Worm (Caenorhabditis elegans) whole organism, late embryonic: Measurements from ENCODE around the gene T21C9.6.

ENCODE experiments used
- C38D4.7 ChIP-seq: fragments of 200-800 bp; sonication (Bioruptor generic); optimal IDR thresholded peaks from 2 replicates; lab custom pipeline; 2018; ENCODE audit warnings: mild to moderate bottlenecking, missing genetic modification characterization, moderate library complexity, missing compliant biosample characterization
- F13H6.1 ChIP-seq: sonication (generic microtip); optimal IDR thresholded peaks from 2 replicates; lab custom pipeline; 2016; ENCODE audit warnings: missing genetic modification characterization, missing compliant biosample characterization
- K09A11.1 ChIP-seq: sonication (generic microtip); optimal IDR thresholded peaks from 2 replicates; lab custom pipeline; 2017; ENCODE audit warnings: antibody characterized with exemption, mild to moderate bottlenecking, missing genetic modification characterization, missing compliant biosample characterization; ENCODE audit not compliant: insufficient read depth
- Y22D7AL.16 ChIP-seq: sonication (generic microtip); optimal IDR thresholded peaks from 2 replicates; lab custom pipeline; 2016; ENCODE audit warnings: missing genetic modification characterization, missing compliant biosample characterization
- ahr-1 ChIP-seq: sonication (generic microtip); optimal IDR thresholded peaks from 2 replicates; lab custom pipeline; 2016; ENCODE audit warnings: missing genetic modification characterization, missing compliant biosample characterization
- ceh-18 ChIP-seq: sonication (generic microtip); optimal IDR thresholded peaks from 2 replicates; lab custom pipeline; 2016; ENCODE audit warnings: missing genetic modification characterization, missing compliant biosample characterization
- ceh-19 ChIP-seq: fragments of 200-800 bp; sonication (Bioruptor generic); optimal IDR thresholded peaks from 2 replicates; lab custom pipeline; 2018; ENCODE audit warnings: mild to moderate bottlenecking, missing genetic modification characterization, missing compliant biosample characterization
- ceh-24 ChIP-seq: sonication (generic microtip); optimal IDR thresholded peaks from 2 replicates; lab custom pipeline; 2016; ENCODE audit warnings: mild to moderate bottlenecking, missing genetic modification characterization, missing compliant biosample characterization
- ceh-31 ChIP-seq: sonication (generic microtip); optimal IDR thresholded peaks from 2 replicates; lab custom pipeline; 2016; ENCODE audit warnings: missing genetic modification characterization, missing compliant biosample characterization
- ceh-34 ChIP-seq: sonication (generic microtip); optimal IDR thresholded peaks from 2 replicates; lab custom pipeline; 2016; ENCODE audit warnings: mild to moderate bottlenecking, missing genetic modification characterization, missing compliant biosample characterization
- ceh-45 ChIP-seq: fragments of 200-800 bp; sonication (Bioruptor generic); IDR thresholded peaks from 2 replicates; pipeline ENCODE4 v1.3.6; 2022; ENCODE audit warnings: missing genetic modification reagents, missing genetic modification characterization, missing compliant biosample characterization
- ceh-48 ChIP-seq: sonication (generic microtip); optimal IDR thresholded peaks from 2 replicates; lab custom pipeline; 2016; ENCODE audit warnings: missing genetic modification characterization, inconsistent platforms, missing compliant biosample characterization
- ceh-6 ChIP-seq: fragments of 200-800 bp; sonication (Bioruptor generic); optimal IDR thresholded peaks from 2 replicates; lab custom pipeline; 2018; ENCODE audit warnings: mild to moderate bottlenecking, missing genetic modification characterization, missing compliant biosample characterization
- che-1 ChIP-seq: sonication (generic microtip); optimal IDR thresholded peaks from 2 replicates; lab custom pipeline; 2016; ENCODE audit warnings: mild to moderate bottlenecking, missing genetic modification characterization, missing compliant biosample characterization
- dmd-4 ChIP-seq: sonication (generic microtip); optimal IDR thresholded peaks from 2 replicates; lab custom pipeline; 2016; ENCODE audit warnings: borderline replicate concordance, missing genetic modification characterization, missing compliant biosample characterization
- dve-1 ChIP-seq: sonication (generic microtip); optimal IDR thresholded peaks from 2 replicates; lab custom pipeline; 2017; ENCODE audit warnings: antibody characterized with exemption, mild to moderate bottlenecking, missing genetic modification characterization, missing compliant biosample characterization
- elt-2 ChIP-seq: sonication (generic microtip); optimal IDR thresholded peaks from 2 replicates; lab custom pipeline; 2016; ENCODE audit warnings: missing genetic modification reagents, missing genetic modification characterization, missing compliant biosample characterization
- ets-4 ChIP-seq: sonication (generic microtip); optimal IDR thresholded peaks from 2 replicates; lab custom pipeline; 2016; ENCODE audit warnings: missing genetic modification characterization, missing compliant biosample characterization
- eyg-1 ChIP-seq: sonication (generic microtip); optimal IDR thresholded peaks from 2 replicates; lab custom pipeline; 2016; ENCODE audit warnings: missing genotype, missing genetic modification characterization, missing compliant biosample characterization
- fax-1 ChIP-seq: sonication (generic microtip); optimal IDR thresholded peaks from 2 replicates; lab custom pipeline; 2016; ENCODE audit warnings: missing genotype, missing genetic modification characterization, missing compliant biosample characterization
- fkh-6 ChIP-seq: sonication (generic microtip); optimal IDR thresholded peaks from 2 replicates; lab custom pipeline; 2016; ENCODE audit warnings: missing genetic modification characterization, missing compliant biosample characterization
- hlh-13 ChIP-seq: fragments of 200-800 bp; sonication (Bioruptor generic); optimal IDR thresholded peaks from 2 replicates; lab custom pipeline; 2018; ENCODE audit warnings: mild to moderate bottlenecking, missing genetic modification characterization, missing compliant biosample characterization
- hlh-15 ChIP-seq: sonication (generic microtip); optimal IDR thresholded peaks from 2 replicates; lab custom pipeline; 2016; ENCODE audit warnings: missing genetic modification characterization, missing compliant biosample characterization
- hlh-30 ChIP-seq: sonication (generic microtip); optimal IDR thresholded peaks from 2 replicates; lab custom pipeline; 2017; ENCODE audit warnings: antibody characterized with exemption, missing genetic modification characterization, missing compliant biosample characterization; ENCODE audit not compliant: insufficient read depth
- hlh-6 ChIP-seq: sonication (generic microtip); optimal IDR thresholded peaks from 2 replicates; lab custom pipeline; 2016; ENCODE audit warnings: missing genotype, missing genetic modification characterization, missing compliant biosample characterization
- hlh-8 ChIP-seq: sonication (generic microtip); optimal IDR thresholded peaks from 2 replicates; lab custom pipeline; 2016; ENCODE audit warnings: missing genotype, missing genetic modification characterization, missing compliant biosample characterization
- lim-6 ChIP-seq: sonication (generic microtip); optimal IDR thresholded peaks from 2 replicates; lab custom pipeline; 2016; ENCODE audit warnings: missing genetic modification characterization, missing compliant biosample characterization
- lin-11 ChIP-seq: fragments of 200-800 bp; sonication (Bioruptor generic); optimal IDR thresholded peaks from 2 replicates; lab custom pipeline; 2018; ENCODE audit warnings: mild to moderate bottlenecking, missing genetic modification characterization, missing compliant biosample characterization
- madf-2 ChIP-seq: sonication (generic microtip); optimal IDR thresholded peaks from 2 replicates; lab custom pipeline; 2017; ENCODE audit warnings: missing genetic modification characterization, missing compliant biosample characterization
- mec-3 ChIP-seq: sonication (generic microtip); optimal IDR thresholded peaks from 2 replicates; lab custom pipeline; 2016; ENCODE audit warnings: borderline replicate concordance, missing genetic modification characterization, missing compliant biosample characterization
- nfya-1 ChIP-seq: sonication (generic microtip); optimal IDR thresholded peaks from 2 replicates; lab custom pipeline; 2017; ENCODE audit warnings: missing genetic modification characterization, mild to moderate bottlenecking, missing compliant biosample characterization, antibody characterized with exemption, moderate library complexity
- nhr-11 ChIP-seq: fragments of 150-350 bp; optimal IDR thresholded peaks from 2 replicates; lab custom pipeline; 2014; ENCODE audit warnings: missing biosample characterization, missing genetic modification characterization
- nhr-232 ChIP-seq: sonication (generic microtip); optimal IDR thresholded peaks from 2 replicates; lab custom pipeline; 2016; ENCODE audit warnings: missing genetic modification characterization, missing compliant biosample characterization
- odd-2 ChIP-seq: sonication (generic microtip); optimal IDR thresholded peaks from 2 replicates; lab custom pipeline; 2017; ENCODE audit warnings: antibody characterized with exemption, mild to moderate bottlenecking, missing genetic modification characterization, missing compliant biosample characterization
- pag-3 ChIP-seq: sonication (generic microtip); optimal IDR thresholded peaks from 2 replicates; lab custom pipeline; 2016; ENCODE audit warnings: missing compliant biosample characterization, missing genetic modification characterization, borderline replicate concordance
- pat-9 ChIP-seq: fragments of 200-800 bp; sonication (Bioruptor generic); optimal IDR thresholded peaks from 2 replicates; lab custom pipeline; 2018; ENCODE audit warnings: mild to moderate bottlenecking, missing genetic modification characterization, moderate library complexity, missing compliant biosample characterization
- pax-1 ChIP-seq: fragments of 150-350 bp; optimal IDR thresholded peaks from 2 replicates; lab custom pipeline; 2014; ENCODE audit warnings: missing biosample characterization, missing genetic modification characterization
- pqm-1 ChIP-seq: sonication (generic microtip); optimal IDR thresholded peaks from 2 replicates; lab custom pipeline; 2016; ENCODE audit warnings: missing genetic modification characterization, missing compliant biosample characterization
- ref-2 ChIP-seq: sonication (generic microtip); optimal IDR thresholded peaks from 2 replicates; lab custom pipeline; 2016; ENCODE audit warnings: missing genetic modification characterization, missing compliant biosample characterization
- rnt-1 ChIP-seq: sonication (generic microtip); optimal IDR thresholded peaks from 2 replicates; lab custom pipeline; 2016; ENCODE audit warnings: missing genetic modification characterization, missing compliant biosample characterization
- sox-2 ChIP-seq: fragments of 200-800 bp; sonication (Bioruptor generic); IDR thresholded peaks from 2 replicates; pipeline ENCODE4 v1.3.6; 2022; ENCODE audit warnings: missing genetic modification reagents, missing genetic modification characterization, missing compliant biosample characterization
- sox-4 ChIP-seq: sonication (generic microtip); optimal IDR thresholded peaks from 2 replicates; lab custom pipeline; 2017; ENCODE audit warnings: mild to moderate bottlenecking, missing genetic modification characterization, inconsistent platforms, missing compliant biosample characterization
- syd-9 ChIP-seq: sonication (generic microtip); optimal IDR thresholded peaks from 2 replicates; lab custom pipeline; 2016; ENCODE audit warnings: mild to moderate bottlenecking, missing genetic modification characterization, moderate library complexity, missing compliant biosample characterization
- ttx-3 ChIP-seq: sonication (generic microtip); optimal IDR thresholded peaks from 2 replicates; lab custom pipeline; 2016; ENCODE audit warnings: missing genetic modification reagents, missing genetic modification characterization, missing compliant biosample characterization
- unc-3 ChIP-seq, 2 experiments: fragments of 200-800 bp in 1 of 2; sonication (Bioruptor generic) in 1 of 2; sonication (generic microtip) in 1 of 2; conservative IDR thresholded peaks in 1 of 2; optimal IDR thresholded peaks in 1 of 2; 2 replicates each; pipeline versions ENCODE4 v1.3.6 to Lab custom; 2016 to 2022; ENCODE audit warnings: missing compliant biosample characterization in 2 of 2, missing genetic modification characterization in 2 of 2, missing genetic modification reagents in 1 of 2
- unc-42 ChIP-seq: sonication (generic microtip); optimal IDR thresholded peaks from 2 replicates; lab custom pipeline; 2016; ENCODE audit warnings: missing genotype, missing genetic modification characterization, missing compliant biosample characterization
- unc-55 ChIP-seq: sonication (generic microtip); optimal IDR thresholded peaks from 2 replicates; lab custom pipeline; 2017; ENCODE audit warnings: missing biosample characterization, missing genetic modification reagents, missing genetic modification characterization
- unc-86 ChIP-seq: sonication (generic microtip); optimal IDR thresholded peaks from 2 replicates; lab custom pipeline; 2016; ENCODE audit warnings: missing genetic modification characterization, missing compliant biosample characterization
- zip-5 ChIP-seq: sonication (generic microtip); optimal IDR thresholded peaks from 2 replicates; lab custom pipeline; 2016; ENCODE audit warnings: missing genetic modification characterization, missing compliant biosample characterization
- ztf-16 ChIP-seq: sonication (generic microtip); optimal IDR thresholded peaks from 2 replicates; lab custom pipeline; 2017; ENCODE audit warnings: missing genetic modification characterization, missing compliant biosample characterization

Gene T21C9.6

DNA sequence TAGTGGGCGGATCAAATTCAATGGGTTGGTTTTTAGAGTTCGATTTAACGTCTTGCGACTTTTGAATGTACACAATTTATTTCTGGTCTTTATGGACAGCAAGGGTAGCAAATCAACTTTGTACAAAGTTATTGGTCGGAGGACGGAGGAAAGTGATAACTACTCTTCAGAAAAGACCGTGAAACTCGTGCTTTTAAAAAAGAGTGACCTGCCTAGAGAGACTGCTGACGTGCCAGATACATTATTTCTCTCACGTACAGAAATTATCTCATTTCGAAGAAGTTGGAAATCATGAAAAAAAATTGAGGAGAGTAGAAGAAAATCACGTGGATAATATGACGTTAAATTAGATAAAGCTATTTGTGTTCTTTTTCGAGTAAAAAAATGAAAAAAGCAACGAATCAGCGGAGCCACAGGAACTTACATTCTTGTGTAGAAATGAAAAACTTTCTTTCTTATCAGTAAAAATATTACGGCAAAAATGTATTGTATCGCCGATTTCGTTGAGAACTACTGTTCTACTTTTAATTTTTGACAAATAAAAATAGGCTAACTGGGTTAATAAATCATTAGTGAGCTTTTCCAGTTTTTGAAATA lies 45.5 kb upstream of the T21C9.6 start, which contains the start of gene ppm-1.A:
Gene ppm-1.A (minus strand): TSS at position 294 of the 597 bp plus-strand sequence.
- TF ChIP-seq Y22D7AL.16 (tag; lab: Kevin White, UChicago) (no peak), hlh-30 (tag; lab: Kevin White, UChicago) (no peak), mec-3 (tag; lab: Kevin White, UChicago) (no peak), K09A11.1 (no peak), ceh-24 (no peak), sox-4 (tag; lab: Kevin White, UChicago) (no peak), ceh-45 (GFP tag; lab: Robert Waterston, UW) (no peak), lim-6 (tag; lab: Kevin White, UChicago) (no peak), C38D4.7 (GFP tag; lab: Kevin White, UChicago) (no peak), elt-2 (tag; lab: Kevin White, UChicago) (no peak), unc-3 (GFP tag; conservative IDR thresholded peaks at IDR 0.05; lab: Robert Waterston, UW) (no peak), unc-3 (tag; optimal IDR thresholded peaks at IDR 0.05; lab: Kevin White, UChicago) (no peak), ceh-34 (no peak), ahr-1 (no peak)

DNA sequence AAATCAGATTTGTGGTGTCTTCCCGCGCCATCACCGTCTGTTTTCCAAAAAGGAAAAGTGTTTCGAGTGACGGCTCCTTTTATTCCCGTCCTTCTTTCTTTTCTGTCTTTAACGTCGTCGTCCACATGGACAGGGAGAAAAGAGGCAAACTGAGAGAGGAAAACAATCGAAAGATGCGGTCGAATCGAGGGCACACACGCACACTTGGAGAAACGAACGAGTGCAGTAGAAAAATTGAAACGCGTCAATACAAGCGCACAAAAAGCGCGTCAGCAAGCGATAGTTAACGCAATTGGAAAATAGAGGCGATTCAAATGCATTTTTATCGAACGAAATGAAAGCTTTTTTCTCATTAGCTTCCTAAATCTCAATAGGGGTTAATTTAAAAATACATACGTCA lies 44.9 kb upstream of the T21C9.6 start:
- TF ChIP-seq che-1 (no peak), nhr-11 (tag; lab: Kevin White, UChicago) (no peak), ceh-19 (GFP tag; lab: Kevin White, UChicago) (no peak), ceh-6 (GFP tag; lab: Kevin White, UChicago) (no peak), pqm-1 (tag; lab: Kevin White, UChicago) (no peak), lim-6 (tag; lab: Kevin White, UChicago) (no peak), pax-1 (tag; lab: Kevin White, UChicago) (no peak), ets-4 (no peak), madf-2 (no peak), sox-2 (GFP tag; lab: Robert Waterston, UW) (no peak), unc-55 (GFP tag; lab: Kevin White, UChicago) (peak; percentile 29), ceh-48 (tag; lab: Kevin White, UChicago) (peak; percentile 50), dve-1 (tag; lab: Kevin White, UChicago) (peak; percentile 35), hlh-15 (tag; lab: Kevin White, UChicago) (no peak), ref-2 (tag; lab: Kevin White, UChicago) (peak; percentile 66), nfya-1 (tag; lab: Kevin White, UChicago) (peak; percentile 80), pag-3 (tag; lab: Kevin White, UChicago) (no peak), ttx-3 (tag; lab: Kevin White, UChicago) (no peak), elt-2 (tag; lab: Kevin White, UChicago) (peak; percentile 37), nhr-232 (no peak), F13H6.1 (tag; lab: Kevin White, UChicago) (no peak), lin-11 (tag; lab: Kevin White, UChicago) (no peak), ztf-16 (tag; lab: Kevin White, UChicago) (no peak), ceh-31 (tag; lab: Kevin White, UChicago) (peak; percentile 77), syd-9 (tag; lab: Kevin White, UChicago) (no peak), hlh-13 (GFP tag; lab: Kevin White, UChicago) (no peak), rnt-1 (peak; percentile 63), dmd-4 (no peak), hlh-8 (tag; lab: Kevin White, UChicago) (no peak), ceh-34 (peak; percentile 34), odd-2 (tag; lab: Kevin White, UChicago) (no peak), unc-42 (tag; lab: Kevin White, UChicago) (peak; percentile 91), zip-5 (no peak), fax-1 (tag; lab: Kevin White, UChicago) (no peak), fkh-6 (tag; lab: Kevin White, UChicago) (no peak), pat-9 (no peak), eyg-1 (tag; lab: Kevin White, UChicago) (no peak), hlh-6 (tag; lab: Kevin White, UChicago) (no peak), ceh-18 (tag; lab: Kevin White, UChicago) (peak; percentile 65), unc-86 (tag; lab: Kevin White, UChicago) (no peak)
